Worm (Caenorhabditis elegans): ENCODE results near the gene math-7.

Gene math-7

ce11 chrII:1895278-1895677, 9.0 kb upstream of the math-7 start, which contains the start of gene C46F9.5:
C46F9.5 (plus strand) TSS chrII:1895578.
- TF ChIP-seq nhr-10 (tag; optimal IDR thresholded peaks at IDR 0.05) (no peak), nhr-6 (tag; optimal IDR thresholded peaks at IDR 0.05) (no peak), ama-1 (optimal IDR thresholded peaks at IDR 0.05) (no peak), Y55F3AM.14 (GFP tag; optimal IDR thresholded peaks at IDR 0.05) (no peak), nhr-12 (tag; optimal IDR thresholded peaks at IDR 0.05) (no peak), fos-1 (tag; optimal IDR thresholded peaks at IDR 0.05) (no peak)

DNA sequence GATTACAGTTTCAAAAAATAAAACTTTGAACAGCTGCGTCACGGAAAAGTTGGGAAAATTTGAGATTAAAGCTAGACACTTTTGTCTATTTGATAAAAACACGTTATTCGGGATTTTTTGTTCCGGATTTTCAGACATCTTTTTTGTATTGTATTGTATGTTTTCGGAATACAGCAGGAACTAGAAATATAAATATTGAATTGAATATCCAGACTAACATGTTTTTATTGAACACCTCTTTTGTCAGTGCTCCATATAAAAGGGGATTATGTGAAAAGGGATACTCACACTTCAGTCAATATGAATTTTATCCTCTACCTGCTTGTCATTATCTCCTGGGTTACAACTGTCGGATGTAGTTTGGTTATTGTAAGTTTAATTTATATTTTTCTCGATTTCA, 7.6 kb upstream of the math-7 start, which contains the start of gene C16C4.1:
Gene C16C4.1 (plus strand): TSS at position 301 of the 400 bp plus-strand sequence.
- TF ChIP-seq lin-13 (GFP tag; optimal IDR thresholded peaks at IDR 0.05), result no peak
- TF ChIP-seq skn-1 (tag; optimal IDR thresholded peaks at IDR 0.05), result no peak
- TF ChIP-seq R02D3.7 (tag; optimal IDR thresholded peaks at IDR 0.05), result no peak
- TF ChIP-seq Y55F3AM.14 (GFP tag; optimal IDR thresholded peaks at IDR 0.05), result no peak
- TF ChIP-seq unc-62 (GFP tag; optimal IDR thresholded peaks at IDR 0.05), result no peak
- TF ChIP-seq mdl-1 (tag; optimal IDR thresholded peaks at IDR 0.05), result no peak
- no peak for TF ChIP-seq nhr-21 (tag; optimal IDR thresholded peaks at IDR 0.05)
- TF ChIP-seq fos-1 (tag; optimal IDR thresholded peaks at IDR 0.05), result no peak
- TF ChIP-seq sma-3 (GFP tag; optimal IDR thresholded peaks at IDR 0.05), result no peak
- TF ChIP-seq mab-5 (tag; optimal IDR thresholded peaks at IDR 0.05), result no peak
- no peak for TF ChIP-seq C34F6.9 (tag; optimal IDR thresholded peaks at IDR 0.05)
- TF ChIP-seq aly-2 (tag; optimal IDR thresholded peaks at IDR 0.05), result no peak

ce11 chrII:1890682-1891081, 4.4 kb upstream of the math-7 start, which contains the start of gene math-9:
math-9 (minus strand) TSS chrII:1890782.
- TF ChIP-seq Y55F3AM.14 (GFP tag; optimal IDR thresholded peaks at IDR 0.05) (no peak), nhr-10 (tag; optimal IDR thresholded peaks at IDR 0.05) (no peak), ceh-16 (tag; optimal IDR thresholded peaks at IDR 0.05) (no peak)

DNA sequence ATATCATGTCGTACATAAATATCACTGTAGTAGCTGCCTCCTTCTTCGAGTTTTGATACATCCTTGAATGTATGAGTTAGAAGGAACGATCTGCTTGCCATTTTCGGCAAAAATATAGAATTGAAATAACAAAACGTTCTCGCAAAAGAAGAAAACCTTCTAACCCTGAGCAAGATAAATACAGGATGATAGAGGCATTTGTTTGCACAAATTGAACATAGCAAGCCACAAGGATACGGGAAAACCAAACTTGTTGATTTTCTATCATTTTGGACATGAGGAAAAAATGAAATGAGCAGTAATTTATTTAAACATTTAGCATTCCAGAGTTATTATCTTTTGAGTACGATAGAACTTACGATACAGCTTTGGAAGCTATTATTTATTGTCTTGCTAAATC, 2.8 kb upstream of the math-7 start, which contains the start of gene math-8:
Gene math-8 (minus strand): TSS at position 101 of the 400 bp plus-strand sequence.
- TF ChIP-seq nhr-6 (tag; optimal IDR thresholded peaks at IDR 0.05) (no peak), lin-11 (tag; optimal IDR thresholded peaks at IDR 0.05) (no peak), lin-13 (GFP tag; optimal IDR thresholded peaks at IDR 0.05) (no peak), crh-2 (tag; optimal IDR thresholded peaks at IDR 0.05) (no peak), nhr-237 (tag; optimal IDR thresholded peaks at IDR 0.05) (no peak), mbf-1 (tag; optimal IDR thresholded peaks at IDR 0.05) (no peak), ztf-4 (tag; optimal IDR thresholded peaks at IDR 0.05) (no peak)

ce11 chrII:1884635-1885034, 1.6 kb downstream of the math-7 start, which contains the start of gene math-6:
math-6 (minus strand) TSS chrII:1884735.
- no peak for TF ChIP-seq blmp-1 (tag; optimal IDR thresholded peaks at IDR 0.05; ENCODE audit: insufficient read depth)
- TF ChIP-seq skn-1 (tag; optimal IDR thresholded peaks at IDR 0.05), result no peak
- no peak for TF ChIP-seq snpc-4 (tag; optimal IDR thresholded peaks at IDR 0.05)
- no peak for TF ChIP-seq crh-2 (tag; optimal IDR thresholded peaks at IDR 0.05)
- no peak for TF ChIP-seq nhr-25 (tag; optimal IDR thresholded peaks at IDR 0.05)

DNA sequence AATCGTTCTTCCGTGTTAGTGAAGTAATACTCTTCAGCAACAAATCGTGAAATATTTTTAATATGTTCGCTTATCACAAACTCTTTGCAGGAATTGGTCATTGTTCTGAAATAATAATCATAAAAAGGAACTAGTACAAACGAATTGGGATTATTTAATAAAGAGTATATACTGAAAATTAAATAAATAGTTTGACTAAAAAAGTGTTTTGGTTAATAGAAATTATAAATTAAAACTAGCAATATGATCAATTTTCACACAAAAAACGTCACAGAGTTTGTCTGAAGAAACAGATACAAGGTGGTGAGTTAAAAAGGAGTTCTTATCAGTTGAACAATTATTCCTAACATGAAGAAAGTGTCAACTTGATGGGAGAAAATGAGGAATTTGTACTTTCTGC, 3.6 kb downstream of the math-7 start, which contains the start of gene math-5:
Gene math-5 (minus strand): TSS at position 101 of the 400 bp plus-strand sequence.
- no peak for TF ChIP-seq dmd-4 (tag; optimal IDR thresholded peaks at IDR 0.05)
- TF ChIP-seq sem-4 (tag; optimal IDR thresholded peaks at IDR 0.05), result no peak

DNA sequence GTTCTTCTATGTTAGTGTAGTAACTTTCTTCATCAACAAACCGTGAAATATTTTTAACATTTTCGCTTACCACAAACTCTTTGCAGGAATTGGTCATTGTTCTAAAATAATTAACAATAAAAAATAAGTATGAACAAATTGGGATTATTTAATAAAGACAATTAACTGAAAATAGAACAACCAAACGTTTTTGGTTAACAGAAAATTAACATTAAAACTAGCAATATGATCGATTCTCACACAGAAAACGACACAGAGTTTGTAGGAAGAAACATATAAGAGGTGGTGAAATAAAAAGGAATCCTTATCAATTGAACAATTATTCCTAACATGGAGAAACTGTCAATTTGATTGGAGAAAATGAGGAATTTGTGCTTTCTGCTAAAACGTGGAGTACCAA, 7.6 kb downstream of the math-7 start, which contains the start of gene math-16:
Gene math-16 (minus strand): TSS at position 101 of the 400 bp plus-strand sequence.
- no peak for TF ChIP-seq unc-55 (GFP tag; optimal IDR thresholded peaks at IDR 0.05)
- no peak for TF ChIP-seq sem-4 (tag; optimal IDR thresholded peaks at IDR 0.05)
- no peak for TF ChIP-seq lin-39 (tag; optimal IDR thresholded peaks at IDR 0.05)

ce11 chrII:1875658-1876057, 10.6 kb downstream of the math-7 start, which contains the start of gene math-13:
math-13 (plus strand) TSS chrII:1875958.
- TF ChIP-seq lin-13 (GFP tag; optimal IDR thresholded peaks at IDR 0.05) (no peak), lin-11 (tag; optimal IDR thresholded peaks at IDR 0.05) (no peak), crh-2 (tag; optimal IDR thresholded peaks at IDR 0.05) (no peak), nhr-6 (tag; optimal IDR thresholded peaks at IDR 0.05) (no peak), aly-2 (tag; optimal IDR thresholded peaks at IDR 0.05) (no peak), sem-4 (tag; optimal IDR thresholded peaks at IDR 0.05) (no peak), nhr-10 (tag; optimal IDR thresholded peaks at IDR 0.05) (no peak), alr-1 (tag; optimal IDR thresholded peaks at IDR 0.05) (no peak), blmp-1 (tag; optimal IDR thresholded peaks at IDR 0.05; ENCODE audit: insufficient read depth) (no peak), R02D3.7 (tag; optimal IDR thresholded peaks at IDR 0.05) (no peak)
